Worm (Caenorhabditis elegans) whole organism, L4 larva: ENCODE data around the gene C37C3.10.

Experiments used
- R02D3.7 ChIP-seq: fragments of 150-350 bp; sonication (generic microtip); optimal IDR thresholded peaks from 3 replicates; lab custom pipeline; 2014; ENCODE audit warnings: missing biosample characterization, missing genetic modification characterization
- ZK546.5 ChIP-seq, 2 experiments: sonication (generic microtip); optimal IDR thresholded peaks; 2 replicates each; lab custom pipeline; 2017; ENCODE audit warnings: missing biosample characterization in 2 of 2, missing genetic modification characterization in 2 of 2
- ceh-20 ChIP-seq: fragments of 200-800 bp; sonication (Bioruptor generic); IDR thresholded peaks from 2 replicates; pipeline ENCODE4 v1.3.6; 2022; ENCODE audit warnings: missing genetic modification reagents, missing genetic modification characterization, missing compliant biosample characterization
- daf-12 ChIP-seq: fragments of 150-350 bp; optimal IDR thresholded peaks from 2 replicates; lab custom pipeline; 2014; ENCODE audit warnings: missing biosample characterization, missing genetic modification reagents, missing genetic modification characterization
- hlh-11 ChIP-seq: fragments of 200-800 bp; sonication (Bioruptor generic); optimal IDR thresholded peaks from 2 replicates; lab custom pipeline; 2018; ENCODE audit warnings: mild to moderate bottlenecking, missing genetic modification characterization, missing compliant biosample characterization
- lsy-2 ChIP-seq, 2 experiments: fragments of 150-350 bp in 1 of 2; sonication (generic microtip) in 1 of 2; optimal IDR thresholded peaks; 2 replicates each; lab custom pipeline; 2014 to 2017; ENCODE audit warnings: missing biosample characterization in 2 of 2, missing genetic modification characterization in 2 of 2
- nhr-11 ChIP-seq: fragments of 150-350 bp; optimal IDR thresholded peaks from 2 replicates; lab custom pipeline; 2014; ENCODE audit warnings: missing biosample characterization, missing genetic modification characterization
- unc-39 ChIP-seq: sonication (generic microtip); optimal IDR thresholded peaks from 2 replicates; lab custom pipeline; 2017; ENCODE audit warnings: missing biosample characterization, missing genetic modification characterization

DNA sequence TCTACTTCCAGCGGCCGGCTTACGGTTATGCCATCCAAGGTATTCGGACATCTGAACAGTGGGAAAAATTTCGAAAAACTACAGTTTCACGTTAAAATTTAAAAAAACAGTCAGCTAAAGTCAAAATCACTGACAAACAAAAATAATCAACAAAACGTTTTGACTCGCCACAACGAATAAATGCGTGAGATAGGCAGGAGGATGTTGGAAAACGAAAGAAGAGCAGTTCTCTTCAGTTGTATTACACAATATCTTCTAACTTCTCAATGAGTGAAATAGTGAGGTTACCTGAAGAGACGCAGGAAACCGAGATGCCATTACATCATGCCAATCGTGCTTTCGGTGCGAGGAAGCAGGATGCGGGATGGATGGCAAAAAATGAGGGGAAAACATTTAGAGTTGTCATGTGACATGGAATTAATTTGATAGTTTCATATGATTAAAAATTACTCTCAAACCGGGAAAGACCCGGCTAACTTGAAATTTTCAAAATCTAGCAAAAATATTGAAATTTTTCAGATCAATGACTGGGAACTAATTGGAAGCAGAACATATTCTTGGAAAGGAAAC is 31.0 kb upstream of the C37C3.10 start, which contains the start of gene F40A3.6:
- no peak for TF ChIP-seq daf-12 (tag; lab: Kevin White, UChicago)
- no peak for TF ChIP-seq lsy-2 (tag; optimal IDR thresholded peaks at IDR 0.05; lab: Kevin White, UChicago)
- TF ChIP-seq ceh-20 (GFP tag; lab: Robert Waterston, UW) = no peak
- no peak for TF ChIP-seq ZK546.5 (tag; optimal IDR thresholded peaks at IDR 0.05; lab: Kevin White, UChicago)
- TF ChIP-seq R02D3.7 = no peak
- peak; percentile 25 for TF ChIP-seq hlh-11 (tag; lab: Kevin White, UChicago)
- peak; percentile 47 for TF ChIP-seq nhr-11 (tag; lab: Kevin White, UChicago)
- no peak for TF ChIP-seq unc-39 (tag; lab: Kevin White, UChicago)
